Worm (Caenorhabditis elegans): Measurements from ENCODE around the gene F17H10.1.

The F17H10.1 gene

ce11 chrX:13115694-13116093, 10.7 kb downstream of the F17H10.1 start:
- no peak for TF ChIP-seq ztf-29 (GFP tag; IDR thresholded peaks at IDR 0.05)
- no peak for TF ChIP-seq ztf-23 (GFP tag; IDR thresholded peaks at IDR 0.05)
- no peak for TF ChIP-seq flt-1 (GFP tag; IDR thresholded peaks at IDR 0.05)
- no peak for TF ChIP-seq tab-1 (GFP tag; IDR thresholded peaks at IDR 0.05)
- TF ChIP-seq T22C8.4 (GFP tag; IDR thresholded peaks at IDR 0.05) = no peak
- no peak for TF ChIP-seq ref-1 (GFP tag; conservative IDR thresholded peaks at IDR 0.05)
- TF ChIP-seq med-1 (GFP tag; optimal IDR thresholded peaks at IDR 0.05; ENCODE audit: insufficient read depth) = no peak
- TF ChIP-seq cog-1 (tag; optimal IDR thresholded peaks at IDR 0.05) = no peak
- no peak for TF ChIP-seq klf-2 (GFP tag; conservative IDR thresholded peaks at IDR 0.05)

- no peak for TF ChIP-seq ztf-23 (GFP tag; IDR thresholded peaks at IDR 0.05)
- TF ChIP-seq ref-1 (GFP tag; conservative IDR thresholded peaks at IDR 0.05) = no peak
- no peak for TF ChIP-seq ztf-29 (GFP tag; IDR thresholded peaks at IDR 0.05)
- TF ChIP-seq flt-1 (GFP tag; IDR thresholded peaks at IDR 0.05) = no peak
- TF ChIP-seq cog-1 (tag; optimal IDR thresholded peaks at IDR 0.05) = no peak
- no peak for TF ChIP-seq tab-1 (GFP tag; IDR thresholded peaks at IDR 0.05)
- no peak for TF ChIP-seq T22C8.4 (GFP tag; IDR thresholded peaks at IDR 0.05)
- no peak for TF ChIP-seq klf-2 (GFP tag; conservative IDR thresholded peaks at IDR 0.05)
- no peak for TF ChIP-seq med-1 (GFP tag; optimal IDR thresholded peaks at IDR 0.05; ENCODE audit: insufficient read depth)
Measured at ce11 chrX:13116380-13116779, 11.3 kb downstream of the F17H10.1 start.

DNA sequence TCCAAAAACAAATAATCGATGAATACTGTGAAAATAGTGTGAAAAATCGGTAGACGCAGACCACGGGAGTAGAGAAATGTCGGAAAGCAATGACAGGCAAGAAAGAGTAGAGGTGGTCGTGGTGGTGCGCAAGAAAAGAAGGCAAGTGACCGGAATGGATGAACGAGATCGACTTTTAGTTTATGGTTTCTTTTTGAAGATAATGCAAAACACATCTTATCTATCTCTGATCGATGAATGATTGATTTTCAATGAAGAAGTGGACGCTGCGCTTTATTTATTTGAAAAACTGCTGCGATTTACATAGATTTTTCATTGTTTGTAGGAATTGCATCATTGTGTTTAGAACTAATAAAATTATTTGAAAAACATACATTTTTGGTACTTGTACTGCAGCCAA, 14.9 kb downstream of the F17H10.1 start:
- TF ChIP-seq T22C8.4 (GFP tag; IDR thresholded peaks at IDR 0.05) (peak; percentile 42; the same call in 1 of the 2 replicates), cog-1 (tag; optimal IDR thresholded peaks at IDR 0.05) (no peak)

- TF ChIP-seq flt-1 (GFP tag; IDR thresholded peaks at IDR 0.05) (peak; percentile 99), ztf-23 (GFP tag; IDR thresholded peaks at IDR 0.05) (peak; percentile 96), klf-2 (GFP tag; conservative IDR thresholded peaks at IDR 0.05) (peak; percentile 97), tab-1 (GFP tag; IDR thresholded peaks at IDR 0.05) (peak; percentile 99), T22C8.4 (GFP tag; IDR thresholded peaks at IDR 0.05) (peak; percentile 97), cog-1 (tag; optimal IDR thresholded peaks at IDR 0.05) (peak; percentile 56), ztf-29 (GFP tag; IDR thresholded peaks at IDR 0.05) (peak; percentile 94), med-1 (GFP tag; optimal IDR thresholded peaks at IDR 0.05; ENCODE audit: insufficient read depth) (peak; percentile 75), ref-1 (GFP tag; conservative IDR thresholded peaks at IDR 0.05) (peak; percentile 97)
Measured at ce11 chrX:13121104-13121503, 16.1 kb downstream of the F17H10.1 start.

ce11 chrX:13122191-13122590, 17.1 kb downstream of the F17H10.1 start, which contains the start of gene snx-17:
snx-17 (minus strand) TSS chrX:13122291.
- no peak for TF ChIP-seq ztf-29 (GFP tag; IDR thresholded peaks at IDR 0.05)
- no peak for TF ChIP-seq ref-1 (GFP tag; conservative IDR thresholded peaks at IDR 0.05)
- TF ChIP-seq flt-1 (GFP tag; IDR thresholded peaks at IDR 0.05) = no peak
- no peak for TF ChIP-seq cog-1 (tag; optimal IDR thresholded peaks at IDR 0.05)
- TF ChIP-seq med-1 (GFP tag; optimal IDR thresholded peaks at IDR 0.05; ENCODE audit: insufficient read depth) = no peak
- no peak for TF ChIP-seq ztf-23 (GFP tag; IDR thresholded peaks at IDR 0.05)
- TF ChIP-seq klf-2 (GFP tag; conservative IDR thresholded peaks at IDR 0.05) = no peak
- no peak for TF ChIP-seq tab-1 (GFP tag; IDR thresholded peaks at IDR 0.05)

ce11 chrX:13126420-13126819, 21.4 kb downstream of the F17H10.1 start, which contains the start of gene F17H10.4:
F17H10.4 (minus strand) TSS chrX:13126520.
- TF ChIP-seq tab-1 (GFP tag; IDR thresholded peaks at IDR 0.05) (no peak), ref-1 (GFP tag; conservative IDR thresholded peaks at IDR 0.05) (no peak), ztf-29 (GFP tag; IDR thresholded peaks at IDR 0.05) (no peak), flt-1 (GFP tag; IDR thresholded peaks at IDR 0.05) (no peak), T22C8.4 (GFP tag; IDR thresholded peaks at IDR 0.05) (no peak), cog-1 (tag; optimal IDR thresholded peaks at IDR 0.05) (no peak), med-1 (GFP tag; optimal IDR thresholded peaks at IDR 0.05; ENCODE audit: insufficient read depth) (no peak), ztf-23 (GFP tag; IDR thresholded peaks at IDR 0.05) (no peak), klf-2 (GFP tag; conservative IDR thresholded peaks at IDR 0.05) (no peak)

- TF ChIP-seq tab-1 (GFP tag; IDR thresholded peaks at IDR 0.05) (no peak), flt-1 (GFP tag; IDR thresholded peaks at IDR 0.05) (no peak), klf-2 (GFP tag; conservative IDR thresholded peaks at IDR 0.05) (no peak), ref-1 (GFP tag; conservative IDR thresholded peaks at IDR 0.05) (no peak), med-1 (GFP tag; optimal IDR thresholded peaks at IDR 0.05; ENCODE audit: insufficient read depth) (no peak), ztf-29 (GFP tag; IDR thresholded peaks at IDR 0.05) (no peak), cog-1 (tag; optimal IDR thresholded peaks at IDR 0.05) (no peak), T22C8.4 (GFP tag; IDR thresholded peaks at IDR 0.05) (no peak), ztf-23 (GFP tag; IDR thresholded peaks at IDR 0.05) (no peak)
Measured at ce11 chrX:13129949-13130348, 24.9 kb downstream of the F17H10.1 start, which contains the start of gene spin-3. spin-3 (plus strand) TSS chrX:13130249.

DNA sequence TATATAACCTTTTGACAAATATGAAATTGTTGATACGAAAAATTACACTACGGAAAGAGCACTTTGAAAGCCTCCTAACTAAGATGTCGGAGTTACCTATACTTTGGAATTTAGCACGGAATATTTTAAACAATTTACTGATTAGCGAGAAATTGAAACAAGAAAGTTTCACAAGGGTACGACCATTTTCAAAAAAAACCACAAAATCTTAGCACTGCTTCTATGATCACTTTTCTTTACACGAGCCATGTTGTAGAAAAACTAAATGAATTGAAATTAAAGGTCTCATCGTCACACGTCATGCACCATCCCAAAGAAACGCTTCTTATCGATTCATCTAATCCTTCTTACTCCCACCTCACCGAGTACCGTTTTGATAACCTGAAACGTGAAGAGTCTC, 29.8 kb downstream of the F17H10.1 start, which contains the start of gene F09A5.2:
Gene F09A5.2, plus strand, starts transcription at position 301 of the 400 bp plus-strand sequence.
- no peak for TF ChIP-seq tab-1 (GFP tag; IDR thresholded peaks at IDR 0.05)
- no peak for TF ChIP-seq ztf-23 (GFP tag; IDR thresholded peaks at IDR 0.05)
- TF ChIP-seq med-1 (GFP tag; optimal IDR thresholded peaks at IDR 0.05; ENCODE audit: insufficient read depth) = no peak
- no peak for TF ChIP-seq T22C8.4 (GFP tag; IDR thresholded peaks at IDR 0.05)

ce11 chrX:13139493-13139892, 34.5 kb downstream of the F17H10.1 start, which contains the start of gene ttr-34:
ttr-34 (plus strand) TSS chrX:13139793.
- TF ChIP-seq ref-1 (GFP tag; conservative IDR thresholded peaks at IDR 0.05) (no peak), tab-1 (GFP tag; IDR thresholded peaks at IDR 0.05) (no peak), klf-2 (GFP tag; conservative IDR thresholded peaks at IDR 0.05) (no peak), med-1 (GFP tag; optimal IDR thresholded peaks at IDR 0.05; ENCODE audit: insufficient read depth) (no peak), ztf-29 (GFP tag; IDR thresholded peaks at IDR 0.05) (no peak), flt-1 (GFP tag; IDR thresholded peaks at IDR 0.05) (no peak), cog-1 (tag; optimal IDR thresholded peaks at IDR 0.05) (no peak), T22C8.4 (GFP tag; IDR thresholded peaks at IDR 0.05) (no peak), ztf-23 (GFP tag; IDR thresholded peaks at IDR 0.05) (no peak)

DNA sequence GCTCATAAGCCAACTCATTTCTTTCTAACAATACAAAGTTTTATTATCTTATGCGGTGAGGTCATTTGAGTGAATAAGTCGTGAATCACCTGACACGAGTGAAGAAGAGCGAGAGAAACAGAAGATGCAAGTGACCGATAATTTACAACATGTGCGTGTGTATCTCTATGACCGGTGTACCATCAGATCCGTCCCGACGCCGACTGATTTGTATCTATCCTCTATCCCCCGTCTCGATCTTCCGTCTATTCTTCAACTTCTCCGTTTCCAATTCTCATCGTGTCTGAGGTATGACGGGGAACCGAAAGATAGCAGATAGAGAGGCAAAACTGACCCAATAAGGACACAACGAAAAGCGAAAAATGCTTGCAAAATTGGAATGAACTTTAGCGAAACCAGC, 36.4 kb downstream of the F17H10.1 start, which contains the start of gene F09A5.3:
Gene F09A5.3, plus strand, starts transcription at position 162 of the 400 bp plus-strand sequence.
- no peak for TF ChIP-seq tab-1 (GFP tag; IDR thresholded peaks at IDR 0.05)
- TF ChIP-seq ref-1 (GFP tag; conservative IDR thresholded peaks at IDR 0.05) = no peak
- no peak for TF ChIP-seq T22C8.4 (GFP tag; IDR thresholded peaks at IDR 0.05)
- no peak for TF ChIP-seq klf-2 (GFP tag; conservative IDR thresholded peaks at IDR 0.05)
- peak; percentile 8 for TF ChIP-seq cog-1 (tag; optimal IDR thresholded peaks at IDR 0.05)
